Worm (Caenorhabditis elegans) whole organism, mixed stage, embryonic: ENCODE measurements around the gene sra-27.

Experiments used
- bed-3 ChIP-seq: fragments of 200-800 bp; sonication (Bioruptor generic); optimal IDR thresholded peaks from 3 replicates; lab custom pipeline; 2018; ENCODE audit warnings: mild to moderate bottlenecking, missing genetic modification characterization, moderate library complexity, missing compliant biosample characterization
- blmp-1 ChIP-seq: fragments of 150-350 bp; optimal IDR thresholded peaks from 2 replicates; lab custom pipeline; 2014; ENCODE audit warnings: missing biosample characterization, missing genetic modification characterization
- ceh-39 ChIP-seq: fragments of 150-350 bp; optimal IDR thresholded peaks from 2 replicates; lab custom pipeline; 2014; ENCODE audit warnings: missing biosample characterization, missing genetic modification characterization
- ceh-43 ChIP-seq: fragments of 200-800 bp; sonication (Bioruptor generic); optimal IDR thresholded peaks from 2 replicates; lab custom pipeline; 2018; ENCODE audit warnings: mild to moderate bottlenecking, missing genetic modification characterization, moderate library complexity, missing compliant biosample characterization
- ceh-83 ChIP-seq: fragments of 200-800 bp; sonication (Bioruptor generic); optimal IDR thresholded peaks from 2 replicates; lab custom pipeline; 2018; ENCODE audit warnings: mild to moderate bottlenecking, missing genetic modification characterization, missing compliant biosample characterization
- ces-1 ChIP-seq: fragments of 150-350 bp; optimal IDR thresholded peaks from 2 replicates; lab custom pipeline; 2014; ENCODE audit warnings: missing biosample characterization, missing genetic modification reagents, missing genetic modification characterization
- cnd-1 ChIP-seq: fragments of 200-800 bp; sonication (Bioruptor generic); optimal IDR thresholded peaks from 2 replicates; lab custom pipeline; 2018; ENCODE audit warnings: mild to moderate bottlenecking, missing genetic modification characterization, missing compliant biosample characterization
- drap-1 ChIP-seq: fragments of 200-800 bp; sonication (Bioruptor generic); optimal IDR thresholded peaks from 3 replicates; lab custom pipeline; 2018; ENCODE audit warnings: mild to moderate bottlenecking, missing genetic modification characterization, missing compliant biosample characterization
- elt-1 ChIP-seq: sonication (generic microtip); optimal IDR thresholded peaks from 2 replicates; lab custom pipeline; 2017; ENCODE audit warnings: missing genetic modification characterization, mild to moderate bottlenecking, missing compliant biosample characterization, antibody characterized with exemption, moderate library complexity, borderline replicate concordance; ENCODE audit not compliant: insufficient read depth
- elt-3 ChIP-seq: fragments of 150-350 bp; optimal IDR thresholded peaks from 2 replicates; lab custom pipeline; 2014; ENCODE audit warnings: missing biosample characterization, missing genetic modification characterization
- ham-2 ChIP-seq: fragments of 200-800 bp; sonication (Bioruptor generic); optimal IDR thresholded peaks from 2 replicates; lab custom pipeline; 2018; ENCODE audit warnings: mild to moderate bottlenecking, missing genetic modification characterization, missing compliant biosample characterization
- hlh-1 ChIP-seq: fragments of 150-350 bp; optimal IDR thresholded peaks from 2 replicates; lab custom pipeline; 2014; ENCODE audit warnings: missing biosample characterization, missing genetic modification reagents, missing genetic modification characterization
- lin-13 ChIP-seq: fragments of 150-350 bp; optimal IDR thresholded peaks from 2 replicates; lab custom pipeline; 2014; ENCODE audit warnings: missing biosample characterization, missing genetic modification characterization
- lin-32 ChIP-seq: fragments of 200-800 bp; sonication (Bioruptor generic); optimal IDR thresholded peaks from 2 replicates; lab custom pipeline; 2018; ENCODE audit warnings: mild to moderate bottlenecking, missing genetic modification characterization, missing compliant biosample characterization
- lsy-2 ChIP-seq: fragments of 150-350 bp; optimal IDR thresholded peaks from 2 replicates; lab custom pipeline; 2014; ENCODE audit warnings: missing biosample characterization, missing genetic modification characterization
- mep-1 ChIP-seq: fragments of 150-350 bp; optimal IDR thresholded peaks from 2 replicates; lab custom pipeline; 2017; ENCODE audit warnings: missing biosample characterization, missing genetic modification reagents, missing genetic modification characterization, inconsistent platforms
- mls-2 ChIP-seq: sonication (generic microtip); optimal IDR thresholded peaks from 2 replicates; lab custom pipeline; 2016; ENCODE audit warnings: mild to moderate bottlenecking, missing genetic modification characterization, moderate library complexity, missing compliant biosample characterization
- nhr-12 ChIP-seq: fragments of 150-350 bp; optimal IDR thresholded peaks from 2 replicates; lab custom pipeline; 2014; ENCODE audit warnings: missing biosample characterization, missing genetic modification characterization
- nhr-2 ChIP-seq: fragments of 150-350 bp; optimal IDR thresholded peaks from 2 replicates; lab custom pipeline; 2014; ENCODE audit warnings: missing biosample characterization, missing genetic modification characterization
- nhr-237 ChIP-seq: fragments of 150-350 bp; optimal IDR thresholded peaks from 2 replicates; lab custom pipeline; 2014; ENCODE audit warnings: missing biosample characterization, missing genetic modification characterization
- nhr-28 ChIP-seq: fragments of 150-350 bp; optimal IDR thresholded peaks from 2 replicates; lab custom pipeline; 2014; ENCODE audit warnings: missing biosample characterization, missing genetic modification characterization
- nhr-76 ChIP-seq: sonication (generic microtip); optimal IDR thresholded peaks from 2 replicates; lab custom pipeline; 2017; ENCODE audit warnings: missing biosample characterization, missing genetic modification characterization
- pha-4 ChIP-seq: fragments of 150-350 bp; optimal IDR thresholded peaks from 2 replicates; lab custom pipeline; 2018; ENCODE audit warnings: missing biosample characterization, missing genetic modification reagents, missing genetic modification characterization
- sem-2 ChIP-seq: fragments of 200-800 bp; sonication (Bioruptor generic); optimal IDR thresholded peaks from 2 replicates; lab custom pipeline; 2018; ENCODE audit warnings: mild to moderate bottlenecking, missing genetic modification characterization, missing compliant biosample characterization
- snpc-4 ChIP-seq: fragments of 150-350 bp; optimal IDR thresholded peaks from 2 replicates; lab custom pipeline; 2014; ENCODE audit warnings: missing biosample characterization, missing genetic modification characterization
- sptf-1 ChIP-seq: sonication (generic microtip); optimal IDR thresholded peaks from 2 replicates; lab custom pipeline; 2017; ENCODE audit warnings: mild to moderate bottlenecking, missing genetic modification characterization, moderate library complexity, missing compliant biosample characterization
- unc-120 ChIP-seq: sonication (generic microtip); optimal IDR thresholded peaks from 2 replicates; lab custom pipeline; 2017; ENCODE audit warnings: missing genetic modification characterization, missing compliant biosample characterization; ENCODE audit not compliant: poor library complexity, severe bottlenecking
- unc-39 ChIP-seq: fragments of 150-350 bp; optimal IDR thresholded peaks from 2 replicates; lab custom pipeline; 2014; ENCODE audit warnings: missing biosample characterization, missing genetic modification characterization
- unc-62 ChIP-seq: fragments of 150-350 bp; optimal IDR thresholded peaks from 2 replicates; lab custom pipeline; 2014; ENCODE audit warnings: missing biosample characterization, missing genetic modification reagents, missing genetic modification characterization
- zip-8 ChIP-seq: fragments of 150-350 bp; optimal IDR thresholded peaks from 2 replicates; lab custom pipeline; 2014; ENCODE audit warnings: missing biosample characterization, missing genetic modification characterization
- ztf-11 ChIP-seq: fragments of 150-350 bp; optimal IDR thresholded peaks from 2 replicates; lab custom pipeline; 2014; ENCODE audit warnings: missing biosample characterization, missing genetic modification characterization

Gene sra-27

ce11 chrII:6535957-6536424 lies 32.8 kb upstream of the sra-27 start, which contains the start of gene utp-20:
Gene utp-20 (plus strand): TSS chrII:6536374.
- TF ChIP-seq ceh-83 (GFP tag; lab: Kevin White, UChicago) (no peak), sem-2 (GFP tag; lab: Kevin White, UChicago) (no peak), nhr-28 (tag; lab: Kevin White, UChicago) (no peak), lin-13 (tag; lab: Kevin White, UChicago) (no peak), lsy-2 (tag; lab: Kevin White, UChicago) (peak; percentile 65), ces-1 (peak; percentile 84), blmp-1 (tag; lab: Kevin White, UChicago) (no peak), cnd-1 (tag; lab: Kevin White, UChicago) (no peak), ceh-39 (tag; lab: Kevin White, UChicago) (peak; percentile 39), nhr-237 (tag; lab: Kevin White, UChicago) (peak; percentile 25)

- TF ChIP-seq unc-62 (peak; percentile 85), blmp-1 (tag; lab: Kevin White, UChicago) (no peak), hlh-1 (peak; percentile 92), unc-120 (tag; lab: Kevin White, UChicago) (peak; percentile 46), nhr-2 (tag; lab: Kevin White, UChicago) (no peak)
These were observed 23.9 kb upstream of the sra-27 start, which contains the start of gene lron-15 for ce11 chrII:6544842-6545410. Gene lron-15 (minus strand): TSS chrII:6544892.

- TF ChIP-seq nhr-28 (tag; lab: Kevin White, UChicago) (no peak), mep-1 (tag; lab: Kevin White, UChicago) (no peak), nhr-12 (no peak), sptf-1 (tag; lab: Kevin White, UChicago) (no peak), lin-32 (GFP tag; lab: Kevin White, UChicago) (no peak), lin-13 (tag; lab: Kevin White, UChicago) (no peak), sem-2 (GFP tag; lab: Kevin White, UChicago) (no peak), ham-2 (GFP tag; lab: Kevin White, UChicago) (no peak), nhr-76 (no peak), mls-2 (tag; lab: Kevin White, UChicago) (no peak), drap-1 (GFP tag; lab: Kevin White, UChicago) (no peak), ceh-43 (GFP tag; lab: Kevin White, UChicago) (no peak), hlh-1 (no peak), elt-3 (tag; lab: Kevin White, UChicago) (no peak), ces-1 (no peak)
These were observed 14.1 kb upstream of the sra-27 start, which contains the start of gene wrn-1 for ce11 chrII:6554677-6555076. Gene wrn-1 (plus strand): TSS chrII:6554977.

ce11 chrII:6558887-6559286 lies 9.9 kb upstream of the sra-27 start:
- TF ChIP-seq zip-8 (tag; lab: Kevin White, UChicago) (no peak), elt-1 (tag; lab: Kevin White, UChicago) (no peak), pha-4 (tag; lab: Kevin White, UChicago) (no peak)
- TF ChIP-seq, all 35 proteins: peak for 0

ce11 chrII:6560291-6560690 lies 8.5 kb upstream of the sra-27 start:
- TF ChIP-seq elt-3 (tag; lab: Kevin White, UChicago) = no peak
- TF ChIP-seq nhr-2 (tag; lab: Kevin White, UChicago) = no peak
- TF ChIP-seq drap-1 (GFP tag; lab: Kevin White, UChicago) = no peak
- TF ChIP-seq hlh-1 = no peak
- no peak for TF ChIP-seq unc-120 (tag; lab: Kevin White, UChicago)
- TF ChIP-seq zip-8 (tag; lab: Kevin White, UChicago) = no peak
- TF ChIP-seq unc-62 = no peak
- TF ChIP-seq lin-32 (GFP tag; lab: Kevin White, UChicago) = no peak
- TF ChIP-seq snpc-4 (tag; lab: Kevin White, UChicago) = no peak

ce11 chrII:6561300-6561699 lies 7.5 kb upstream of the sra-27 start, which contains the start of gene F18C5.10:
Gene F18C5.10 (minus strand): TSS chrII:6561444.
- TF ChIP-seq lsy-2 (tag; lab: Kevin White, UChicago) (no peak), ztf-11 (tag; lab: Kevin White, UChicago) (no peak), sptf-1 (tag; lab: Kevin White, UChicago) (no peak), ceh-39 (tag; lab: Kevin White, UChicago) (no peak), nhr-28 (tag; lab: Kevin White, UChicago) (no peak), pha-4 (tag; lab: Kevin White, UChicago) (no peak), nhr-76 (no peak), cnd-1 (tag; lab: Kevin White, UChicago) (no peak), lin-32 (GFP tag; lab: Kevin White, UChicago) (no peak), ceh-83 (GFP tag; lab: Kevin White, UChicago) (no peak), nhr-2 (tag; lab: Kevin White, UChicago) (no peak), unc-120 (tag; lab: Kevin White, UChicago) (no peak), elt-3 (tag; lab: Kevin White, UChicago) (no peak), elt-1 (tag; lab: Kevin White, UChicago) (no peak), drap-1 (GFP tag; lab: Kevin White, UChicago) (no peak), unc-39 (tag; lab: Kevin White, UChicago) (no peak), unc-62 (no peak), ham-2 (GFP tag; lab: Kevin White, UChicago) (no peak), bed-3 (no peak), sem-2 (GFP tag; lab: Kevin White, UChicago) (no peak)
